Worm (Caenorhabditis elegans) whole organism, late embryonic: ENCODE data around the gene pho-13.

Experiments
- C38D4.7 ChIP-seq: fragments of 200-800 bp; sonication (Bioruptor generic); optimal IDR thresholded peaks from 2 replicates; lab custom pipeline; 2018; ENCODE audit warnings: mild to moderate bottlenecking, missing genetic modification characterization, moderate library complexity, missing compliant biosample characterization
- ceh-30 ChIP-seq: fragments of 150-350 bp; optimal IDR thresholded peaks from 2 replicates; lab custom pipeline; 2014; ENCODE audit warnings: missing biosample characterization, missing genetic modification characterization
- ceh-34 ChIP-seq: sonication (generic microtip); optimal IDR thresholded peaks from 2 replicates; lab custom pipeline; 2016; ENCODE audit warnings: mild to moderate bottlenecking, missing genetic modification characterization, missing compliant biosample characterization
- ceh-6 ChIP-seq: fragments of 200-800 bp; sonication (Bioruptor generic); optimal IDR thresholded peaks from 2 replicates; lab custom pipeline; 2018; ENCODE audit warnings: mild to moderate bottlenecking, missing genetic modification characterization, missing compliant biosample characterization
- che-1 ChIP-seq: sonication (generic microtip); optimal IDR thresholded peaks from 2 replicates; lab custom pipeline; 2016; ENCODE audit warnings: mild to moderate bottlenecking, missing genetic modification characterization, missing compliant biosample characterization
- elt-2 ChIP-seq: sonication (generic microtip); optimal IDR thresholded peaks from 2 replicates; lab custom pipeline; 2016; ENCODE audit warnings: missing genetic modification reagents, missing genetic modification characterization, missing compliant biosample characterization
- ets-4 ChIP-seq: sonication (generic microtip); optimal IDR thresholded peaks from 2 replicates; lab custom pipeline; 2016; ENCODE audit warnings: missing genetic modification characterization, missing compliant biosample characterization
- madf-2 ChIP-seq: sonication (generic microtip); optimal IDR thresholded peaks from 2 replicates; lab custom pipeline; 2017; ENCODE audit warnings: missing genetic modification characterization, missing compliant biosample characterization
- nhr-11 ChIP-seq: fragments of 150-350 bp; optimal IDR thresholded peaks from 2 replicates; lab custom pipeline; 2014; ENCODE audit warnings: missing biosample characterization, missing genetic modification characterization
- pha-2 ChIP-seq: sonication (generic microtip); optimal IDR thresholded peaks from 2 replicates; lab custom pipeline; 2017; ENCODE audit warnings: mild to moderate bottlenecking, missing genetic modification characterization, missing compliant biosample characterization
- tbx-2 ChIP-seq: sonication (generic microtip); optimal IDR thresholded peaks from 2 replicates; lab custom pipeline; 2016; ENCODE audit warnings: missing genetic modification characterization, missing compliant biosample characterization
- ttx-3 ChIP-seq: sonication (generic microtip); optimal IDR thresholded peaks from 2 replicates; lab custom pipeline; 2016; ENCODE audit warnings: missing genetic modification reagents, missing genetic modification characterization, missing compliant biosample characterization

DNA sequence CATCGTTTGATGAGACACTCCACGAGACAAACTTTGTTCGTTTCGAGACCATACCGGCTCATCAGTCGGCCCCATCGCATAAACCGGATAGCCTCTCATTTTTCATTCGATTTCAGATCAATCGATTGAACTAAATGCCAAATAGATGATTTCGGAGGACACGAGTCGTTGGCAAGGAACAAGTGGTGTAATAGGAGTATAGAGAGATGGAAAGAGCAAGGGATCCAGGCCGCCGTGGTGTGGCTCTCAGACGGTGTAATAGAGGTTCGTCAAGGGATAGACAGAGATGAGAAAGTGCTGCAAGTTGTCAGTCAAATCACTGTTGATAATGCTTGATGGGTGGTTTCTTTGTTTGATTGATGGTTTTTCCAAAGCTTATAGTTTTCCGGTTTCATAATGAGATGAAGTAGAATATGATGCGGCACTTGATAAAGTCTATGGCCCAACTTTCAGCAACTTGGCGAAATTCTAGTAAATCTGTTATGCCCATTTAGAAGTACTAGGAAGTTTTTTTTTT is 23.3 kb downstream of the pho-13 start, which contains the start of gene sgn-1:
- TF ChIP-seq ets-4 (tag; lab: Kevin White, UChicago) (no peak), nhr-11 (tag; lab: Kevin White, UChicago) (no peak), ttx-3 (tag; lab: Kevin White, UChicago) (no peak), ceh-34 (tag; lab: Kevin White, UChicago) (no peak), elt-2 (tag; lab: Kevin White, UChicago) (no peak), tbx-2 (tag; lab: Kevin White, UChicago) (no peak), madf-2 (no peak), ceh-30 (tag; lab: Kevin White, UChicago) (no peak), C38D4.7 (GFP tag; lab: Kevin White, UChicago) (no peak), che-1 (tag; lab: Kevin White, UChicago) (no peak), ceh-6 (no peak), pha-2 (tag; lab: Kevin White, UChicago) (no peak)
